Fruit fly (Drosophila melanogaster): ENCODE results near the gene Cpr67B.

The Cpr67B gene

dm6 chr3L:9366850-9367430 lies 37.7 kb upstream of the Cpr67B start, which contains the start of the genes Klp67A and CG4452 (continued):
- peak; percentile 70 for TF ChIP-seq CG9437 (GFP tag; optimal IDR thresholded peaks at IDR 0.05)
- no peak for TF ChIP-seq CG12744 (GFP tag; optimal IDR thresholded peaks at IDR 0.05)
- TF ChIP-seq tap (tag; optimal IDR thresholded peaks at IDR 0.05): no peak
- TF ChIP-seq CG32767 (GFP tag; IDR thresholded peaks at IDR 0.05): no peak
- TF ChIP-seq CG31441 (GFP tag; IDR thresholded peaks at IDR 0.05): no peak; the same call in 1 of the 2 replicates
- TF ChIP-seq insv (GFP tag; optimal IDR thresholded peaks at IDR 0.05): peak in 1 of 2 experiments; percentile 39
- TF ChIP-seq mld (GFP tag; IDR thresholded peaks at IDR 0.05; ENCODE audit: partially characterized antibody): peak; percentile 71
- TF ChIP-seq dan (GFP tag; IDR thresholded peaks at IDR 0.05): no peak
- TF ChIP-seq Dip3 (GFP tag; optimal IDR thresholded peaks at IDR 0.05): no peak
- no peak for TF ChIP-seq hth (optimal IDR thresholded peaks at IDR 0.05)
- no peak for TF ChIP-seq CG1233 (GFP tag; optimal IDR thresholded peaks at IDR 0.05)
- TF ChIP-seq CG9817 (tag; optimal IDR thresholded peaks at IDR 0.05): peak; percentile 43
- TF ChIP-seq org-1 (GFP tag; optimal IDR thresholded peaks at IDR 0.05): no peak
- no peak for TF ChIP-seq CTCF (GFP tag; optimal IDR thresholded peaks at IDR 0.05)
- peak; percentile 20 for TF ChIP-seq bab2 (GFP tag; optimal IDR thresholded peaks at IDR 0.05)
- peak; percentile 59 for TF ChIP-seq Nf-YC (tag; optimal IDR thresholded peaks at IDR 0.05)
- peak; percentile 67 for TF ChIP-seq CG9727 (GFP tag; optimal IDR thresholded peaks at IDR 0.05)
- no peak for TF ChIP-seq CG6813 (GFP tag; optimal IDR thresholded peaks at IDR 0.05)
- peak; percentile 60 for TF ChIP-seq CG9932 (GFP tag; IDR thresholded peaks at IDR 0.05)
- peak; percentile 75 for TF ChIP-seq ato (GFP tag; IDR thresholded peaks at IDR 0.05; ENCODE audit: partially characterized antibody)
- TF ChIP-seq ash1 (GFP tag; optimal IDR thresholded peaks at IDR 0.05): no peak
- TF ChIP-seq rib (GFP tag; IDR thresholded peaks at IDR 0.05): no peak
- TF ChIP-seq CG33213 (GFP tag; optimal IDR thresholded peaks at IDR 0.05): no peak
- no peak for TF ChIP-seq CG4820 (GFP tag; optimal IDR thresholded peaks at IDR 0.05)
- TF ChIP-seq nom (GFP tag; optimal IDR thresholded peaks at IDR 0.05): no peak
- TF ChIP-seq z (GFP tag; IDR thresholded peaks at IDR 0.05): no peak
- TF ChIP-seq CG1647 (GFP tag; optimal IDR thresholded peaks at IDR 0.05): no peak
- peak; percentile 25 for TF ChIP-seq zfh2 (GFP tag; optimal IDR thresholded peaks at IDR 0.05)
- TF ChIP-seq bowl (GFP tag; IDR thresholded peaks at IDR 0.05): no peak
- TF ChIP-seq CG8478 (optimal IDR thresholded peaks at IDR 0.05): no peak
- no peak for TF ChIP-seq usp (GFP tag; optimal IDR thresholded peaks at IDR 0.05)
- no peak for TF ChIP-seq Dad (GFP tag; optimal IDR thresholded peaks at IDR 0.05)
- TF ChIP-seq ATbp (GFP tag; optimal IDR thresholded peaks at IDR 0.05): no peak
- TF ChIP-seq D (optimal IDR thresholded peaks at IDR 0.05): no peak
- TF ChIP-seq D (GFP tag; optimal IDR thresholded peaks at IDR 0.05): no peak
- no peak for TF ChIP-seq chm (GFP tag; IDR thresholded peaks at IDR 0.05)
- TF ChIP-seq CG17829 (tag; optimal IDR thresholded peaks at IDR 0.05): peak; percentile 71
- TF ChIP-seq ci (GFP tag; IDR thresholded peaks at IDR 0.05): peak; percentile 44; the same call in 1 of the 3 replicates
- TF ChIP-seq fd102C (GFP tag; optimal IDR thresholded peaks at IDR 0.05): no peak
- TF ChIP-seq dpn (GFP tag; optimal IDR thresholded peaks at IDR 0.05): peak in 1 of 2 experiments; percentile 26
- TF ChIP-seq ham (GFP tag; IDR thresholded peaks at IDR 0.05): no peak
- TF ChIP-seq gsb-n (tag; optimal IDR thresholded peaks at IDR 0.05): peak; percentile 62
- no peak for TF ChIP-seq nerfin-1 (tag; optimal IDR thresholded peaks at IDR 0.05)
- peak; percentile 61 for TF ChIP-seq Myb (GFP tag; optimal IDR thresholded peaks at IDR 0.05)
- peak; percentile 78; the same call in 2 of the 3 replicates for TF ChIP-seq CG17361 (GFP tag; IDR thresholded peaks at IDR 0.05)
- no peak for TF ChIP-seq H2.0 (GFP tag; IDR thresholded peaks at IDR 0.05)
- no peak for TF ChIP-seq CG34422 (GFP tag; IDR thresholded peaks at IDR 0.05)
- peak; percentile 17 for TF ChIP-seq CG18764 (GFP tag; optimal IDR thresholded peaks at IDR 0.05)
- TF ChIP-seq Dfd (GFP tag; optimal IDR thresholded peaks at IDR 0.05): no peak
- TF ChIP-seq CG10267 (tag; optimal IDR thresholded peaks at IDR 0.05): peak; percentile 75
- no peak for TF ChIP-seq Gug (GFP tag; IDR thresholded peaks at IDR 0.05)
- TF ChIP-seq CG8765 (GFP tag; IDR thresholded peaks at IDR 0.05): no peak
- TF ChIP-seq CG13894 (tag; optimal IDR thresholded peaks at IDR 0.05): peak; percentile 32
